Worm (Caenorhabditis elegans): ENCODE data around the gene Y53F4B.5.

Gene Y53F4B.5

DNA sequence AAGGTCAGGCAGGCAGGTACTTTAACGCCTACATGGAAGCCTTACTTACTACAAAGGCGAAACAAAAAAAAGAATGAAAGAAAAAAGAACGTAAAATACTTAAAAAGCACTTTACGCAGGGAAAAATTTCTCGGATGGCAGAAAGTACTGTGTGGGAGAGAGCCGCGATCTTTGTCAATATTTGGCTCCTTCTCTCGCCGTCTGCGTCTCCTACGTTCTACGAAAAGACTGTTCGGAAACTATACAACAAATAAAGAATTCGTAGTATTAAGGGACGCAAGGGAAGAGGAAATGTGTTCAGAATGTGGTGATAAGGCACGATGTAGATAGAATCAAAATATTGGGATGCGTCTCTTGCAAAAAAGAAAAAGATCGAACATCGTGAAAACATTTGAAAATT is 16.7 kb downstream of the Y53F4B.5 start:
- TF ChIP-seq hmg-4 (GFP tag; optimal IDR thresholded peaks at IDR 0.05) (no peak), pes-1 (GFP tag; IDR thresholded peaks at IDR 0.05) (no peak), B0310.2 (tag; optimal IDR thresholded peaks at IDR 0.05) (no peak), ceh-13 (GFP tag; optimal IDR thresholded peaks at IDR 0.05) (no peak), flt-1 (GFP tag; IDR thresholded peaks at IDR 0.05) (no peak), scrt-1 (GFP tag; IDR thresholded peaks at IDR 0.05) (no peak), ama-1 (optimal IDR thresholded peaks at IDR 0.05) (no peak), tbx-37 (GFP tag; conservative IDR thresholded peaks at IDR 0.05) (no peak), aly-1 (tag; optimal IDR thresholded peaks at IDR 0.05) (no peak), tbx-11 (GFP tag; IDR thresholded peaks at IDR 0.05) (no peak), ets-7 (tag; optimal IDR thresholded peaks at IDR 0.05) (no peak), hmbx-1 (tag; optimal IDR thresholded peaks at IDR 0.05) (no peak), hnd-1 (tag; optimal IDR thresholded peaks at IDR 0.05) (no peak), F13C5.2 (tag; optimal IDR thresholded peaks at IDR 0.05) (no peak), sea-1 (GFP tag; conservative IDR thresholded peaks at IDR 0.05) (no peak), tra-4 (tag; optimal IDR thresholded peaks at IDR 0.05) (no peak), ceh-36 (tag; optimal IDR thresholded peaks at IDR 0.05) (no peak)

DNA sequence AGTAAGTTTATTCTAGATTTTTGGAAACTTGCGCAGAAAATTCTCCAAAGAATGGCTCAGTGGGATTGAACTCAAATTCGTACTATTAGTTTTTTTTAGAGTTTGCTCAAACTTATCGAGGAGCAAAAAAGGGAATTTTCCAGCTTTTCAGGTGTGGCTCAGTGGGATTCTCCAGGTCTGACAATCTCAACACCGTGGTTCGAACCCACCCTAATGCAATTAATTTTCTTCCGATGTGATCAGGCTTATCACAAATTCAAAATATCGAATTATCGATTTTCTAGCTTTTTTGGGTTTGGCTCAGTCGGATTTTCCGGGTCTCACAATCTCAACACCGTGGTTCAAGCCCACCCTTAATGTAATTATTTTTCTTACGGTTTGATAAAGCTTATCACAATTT is 17.4 kb downstream of the Y53F4B.5 start:
- no peak for TF ChIP-seq ceh-36 (tag; optimal IDR thresholded peaks at IDR 0.05)
- TF ChIP-seq scrt-1 (GFP tag; IDR thresholded peaks at IDR 0.05) = no peak
- TF ChIP-seq F13C5.2 (tag; optimal IDR thresholded peaks at IDR 0.05) = no peak
- no peak for TF ChIP-seq hnd-1 (tag; optimal IDR thresholded peaks at IDR 0.05)
- TF ChIP-seq ceh-13 (GFP tag; optimal IDR thresholded peaks at IDR 0.05) = no peak
- no peak for TF ChIP-seq hmg-4 (GFP tag; optimal IDR thresholded peaks at IDR 0.05)
- TF ChIP-seq tra-4 (tag; optimal IDR thresholded peaks at IDR 0.05) = no peak
- no peak for TF ChIP-seq sea-1 (GFP tag; conservative IDR thresholded peaks at IDR 0.05)
- TF ChIP-seq flt-1 (GFP tag; IDR thresholded peaks at IDR 0.05) = no peak
- no peak for TF ChIP-seq aly-1 (tag; optimal IDR thresholded peaks at IDR 0.05)
- TF ChIP-seq ets-7 (tag; optimal IDR thresholded peaks at IDR 0.05) = no peak
- no peak for TF ChIP-seq hmbx-1 (tag; optimal IDR thresholded peaks at IDR 0.05)
- TF ChIP-seq pes-1 (GFP tag; IDR thresholded peaks at IDR 0.05) = no peak
- no peak for TF ChIP-seq ama-1 (optimal IDR thresholded peaks at IDR 0.05)
- no peak for TF ChIP-seq B0310.2 (tag; optimal IDR thresholded peaks at IDR 0.05)
- no peak for TF ChIP-seq tbx-11 (GFP tag; IDR thresholded peaks at IDR 0.05)
- no peak for TF ChIP-seq tbx-37 (GFP tag; conservative IDR thresholded peaks at IDR 0.05)

DNA sequence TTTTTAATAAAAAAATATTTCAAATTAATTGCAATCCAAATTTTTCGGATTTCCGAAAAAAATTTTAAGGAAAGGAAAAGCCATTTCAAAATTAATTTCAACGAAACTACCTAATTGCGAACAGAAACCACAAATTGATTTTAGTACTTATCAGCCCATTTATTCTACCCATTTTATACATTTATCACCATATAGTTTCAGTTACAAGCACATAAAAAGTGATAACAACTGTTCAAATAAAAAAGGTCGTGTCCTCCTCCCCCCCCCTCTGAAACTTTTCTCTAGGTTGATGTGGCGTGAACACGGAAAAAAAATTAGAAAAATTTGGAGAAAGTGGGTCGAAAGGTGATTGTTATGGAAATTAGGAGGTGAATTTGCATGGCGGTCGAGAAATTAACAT is 18.9 kb downstream of the Y53F4B.5 start:
- TF ChIP-seq aly-1 (tag; optimal IDR thresholded peaks at IDR 0.05) (no peak), ceh-13 (GFP tag; optimal IDR thresholded peaks at IDR 0.05) (no peak)

ce11 chrII:14964008-14964407 is 19.8 kb downstream of the Y53F4B.5 start, which contains the start of gene elo-9:
Gene elo-9, minus strand, starts transcription at chrII:14964108.
- TF ChIP-seq ceh-36 (tag; optimal IDR thresholded peaks at IDR 0.05) (no peak), tra-4 (tag; optimal IDR thresholded peaks at IDR 0.05) (no peak), hmg-4 (GFP tag; optimal IDR thresholded peaks at IDR 0.05) (no peak), F13C5.2 (tag; optimal IDR thresholded peaks at IDR 0.05) (no peak), ama-1 (optimal IDR thresholded peaks at IDR 0.05) (no peak), aly-1 (tag; optimal IDR thresholded peaks at IDR 0.05) (no peak)

DNA sequence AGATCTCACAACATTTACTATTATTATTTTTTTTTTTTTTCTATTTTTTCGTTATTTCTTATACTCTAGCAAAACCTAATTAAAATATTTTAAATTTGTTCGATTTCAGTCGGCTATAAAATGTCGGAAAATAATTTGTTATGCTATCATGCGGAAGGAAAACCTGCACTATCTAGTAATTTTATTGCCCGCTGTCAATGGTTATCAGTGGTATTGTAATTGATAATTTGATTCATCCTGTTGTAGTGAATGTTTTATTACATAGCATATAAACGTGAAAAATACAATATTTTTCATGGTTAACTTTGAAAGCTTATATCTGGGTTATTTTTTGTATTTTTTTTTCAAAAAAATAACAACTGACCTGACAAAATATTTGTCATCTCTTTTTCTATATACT is 24.5 kb downstream of the Y53F4B.5 start:
- no peak for TF ChIP-seq ets-7 (tag; optimal IDR thresholded peaks at IDR 0.05)

DNA sequence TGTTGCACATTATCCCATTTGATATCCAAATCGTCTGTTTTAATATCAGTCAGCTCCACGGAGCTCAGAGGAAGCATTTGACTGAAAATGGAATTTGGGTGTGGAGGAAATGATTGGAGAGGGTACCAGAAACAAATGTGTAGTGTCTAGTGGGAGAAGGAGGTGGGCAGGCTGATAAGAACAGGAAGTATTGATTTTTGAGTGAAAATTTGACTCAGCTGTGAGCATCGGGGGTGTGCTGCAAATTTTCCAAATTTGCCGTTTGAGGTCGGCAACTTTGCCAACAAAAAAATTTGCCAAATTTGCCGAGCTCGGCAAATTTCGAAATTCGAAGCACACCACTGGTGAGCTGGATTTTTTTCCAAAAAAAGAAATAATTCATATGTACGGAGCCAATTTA is 25.7 kb downstream of the Y53F4B.5 start, which contains the start of gene Y53F4B.1:
Gene Y53F4B.1, minus strand, starts transcription at position 101 of the 400 bp plus-strand sequence.
- TF ChIP-seq hmbx-1 (tag; optimal IDR thresholded peaks at IDR 0.05) (no peak), F13C5.2 (tag; optimal IDR thresholded peaks at IDR 0.05) (no peak)

DNA sequence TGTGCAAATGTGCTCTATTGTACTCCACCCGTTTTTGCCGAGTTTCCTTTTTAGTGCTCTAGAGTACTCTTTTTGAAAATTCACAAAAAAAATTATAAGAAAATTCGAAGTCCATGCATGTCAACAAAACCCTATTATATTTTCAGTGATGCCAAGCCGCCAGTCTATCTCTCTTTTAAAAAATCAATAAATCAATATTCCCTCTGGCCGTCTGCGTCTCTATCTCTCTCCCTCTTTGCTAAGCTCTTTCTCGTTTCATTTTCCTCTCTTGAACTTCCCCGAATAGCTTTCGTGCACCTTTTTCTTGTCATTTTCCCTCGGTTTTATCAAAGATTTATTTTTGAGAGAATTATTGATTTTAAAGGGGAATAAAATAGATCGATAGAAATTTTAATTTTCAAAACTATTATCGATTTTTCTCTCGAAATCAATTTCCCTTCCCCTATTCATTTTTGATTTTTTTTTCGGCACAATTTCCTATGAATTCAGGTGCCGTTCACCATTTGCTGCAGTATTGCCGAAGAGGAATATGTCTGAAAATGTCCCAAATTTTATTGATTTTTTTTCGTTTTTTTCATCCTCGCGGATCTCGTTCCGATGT is 31.2 kb downstream of the Y53F4B.5 start:
- TF ChIP-seq tbx-11 (GFP tag; IDR thresholded peaks at IDR 0.05) (no peak), tbx-37 (GFP tag; conservative IDR thresholded peaks at IDR 0.05) (no peak), ceh-13 (GFP tag; optimal IDR thresholded peaks at IDR 0.05) (no peak), hnd-1 (tag; optimal IDR thresholded peaks at IDR 0.05) (no peak)

ce11 chrII:14946545-14946944 is 37.3 kb downstream of the Y53F4B.5 start:
- no peak for TF ChIP-seq F13C5.2 (tag; optimal IDR thresholded peaks at IDR 0.05)
- TF ChIP-seq hmbx-1 (tag; optimal IDR thresholded peaks at IDR 0.05) = no peak

DNA sequence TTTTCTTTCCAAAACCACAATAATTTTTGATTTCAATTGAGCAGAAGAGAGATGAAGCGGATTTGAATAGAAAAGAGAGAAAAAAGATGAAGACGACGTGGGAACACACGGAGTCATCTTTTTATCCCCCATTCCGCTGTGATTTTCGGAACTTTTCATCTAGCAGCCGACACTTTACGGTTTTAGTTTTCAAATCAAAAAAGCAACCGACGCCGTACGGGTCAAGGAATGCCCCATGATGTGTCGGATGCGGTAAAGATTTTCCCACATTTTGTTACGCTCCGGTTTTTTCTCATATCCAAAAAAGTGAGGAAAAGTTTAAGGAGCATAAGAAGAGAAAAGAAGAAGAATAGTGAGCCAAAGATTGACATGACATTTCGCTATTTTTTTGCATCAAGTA is 38.3 kb downstream of the Y53F4B.5 start:
- TF ChIP-seq F13C5.2 (tag; optimal IDR thresholded peaks at IDR 0.05) (no peak), tra-4 (tag; optimal IDR thresholded peaks at IDR 0.05) (no peak)

DNA sequence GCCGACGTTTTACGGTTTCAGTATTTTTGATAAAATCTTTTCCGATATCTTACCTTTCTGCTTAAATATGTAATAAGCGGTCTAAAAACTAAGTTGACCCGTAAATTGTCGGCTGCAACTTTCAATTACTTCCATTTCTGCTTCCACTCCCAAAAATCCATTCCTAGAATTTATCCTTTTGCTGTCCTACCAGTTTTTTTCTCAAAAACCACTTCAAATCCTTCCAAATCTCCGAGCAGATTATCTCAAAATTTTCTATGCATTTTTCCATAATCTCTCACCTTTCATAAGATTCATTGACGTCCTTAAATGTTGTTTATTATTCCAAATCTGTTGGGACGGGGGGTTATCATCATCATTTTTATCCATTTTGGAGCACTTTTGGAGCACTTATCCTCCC is 42.8 kb downstream of the Y53F4B.5 start:
- no peak for TF ChIP-seq hmbx-1 (tag; optimal IDR thresholded peaks at IDR 0.05)
- TF ChIP-seq hmg-4 (GFP tag; optimal IDR thresholded peaks at IDR 0.05) = no peak
- no peak for TF ChIP-seq tra-4 (tag; optimal IDR thresholded peaks at IDR 0.05)
- no peak for TF ChIP-seq ceh-13 (GFP tag; optimal IDR thresholded peaks at IDR 0.05)
- no peak for TF ChIP-seq B0310.2 (tag; optimal IDR thresholded peaks at IDR 0.05)
- no peak for TF ChIP-seq ets-7 (tag; optimal IDR thresholded peaks at IDR 0.05)
- TF ChIP-seq tbx-37 (GFP tag; conservative IDR thresholded peaks at IDR 0.05) = no peak
- TF ChIP-seq aly-1 (tag; optimal IDR thresholded peaks at IDR 0.05) = no peak
- TF ChIP-seq F13C5.2 (tag; optimal IDR thresholded peaks at IDR 0.05) = no peak
- no peak for TF ChIP-seq ceh-36 (tag; optimal IDR thresholded peaks at IDR 0.05)
- TF ChIP-seq tbx-11 (GFP tag; IDR thresholded peaks at IDR 0.05) = no peak
- TF ChIP-seq ama-1 (optimal IDR thresholded peaks at IDR 0.05) = no peak
- no peak for TF ChIP-seq hnd-1 (tag; optimal IDR thresholded peaks at IDR 0.05)
- no peak for TF ChIP-seq pes-1 (GFP tag; IDR thresholded peaks at IDR 0.05)
- TF ChIP-seq sea-1 (GFP tag; conservative IDR thresholded peaks at IDR 0.05) = no peak
- TF ChIP-seq flt-1 (GFP tag; IDR thresholded peaks at IDR 0.05) = no peak

All from whole organism, early embryonic.